Worm (Caenorhabditis elegans): Measurements from ENCODE around the gene otpl-1.
"Not testable (repeated sequence)": the region's sequence is repeated elsewhere in the genome, so short reads cannot be mapped to it uniquely, and the experiment has no call there.

Gene otpl-1

DNA sequence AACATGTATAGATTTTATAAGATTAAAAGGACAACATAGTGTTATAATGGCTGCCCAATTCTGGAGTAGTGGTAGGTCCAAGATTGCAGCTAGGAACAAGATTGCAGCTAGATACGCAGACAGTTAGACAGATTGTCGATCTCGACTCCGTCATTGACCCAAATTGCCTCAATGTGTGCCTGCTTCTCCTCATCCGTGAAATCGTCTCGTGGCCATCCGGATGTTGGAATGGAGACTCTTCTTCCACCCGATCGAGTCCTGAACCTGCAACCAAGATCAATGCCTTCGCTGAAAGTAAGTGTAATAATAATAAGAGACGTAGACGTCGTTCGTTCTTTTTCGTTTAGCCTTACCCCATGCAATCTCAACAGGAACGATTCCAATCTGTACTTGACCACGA, 9.9 kb downstream of the otpl-1 start:
- TF ChIP-seq sea-2 (GFP tag; optimal IDR thresholded peaks at IDR 0.05), result no peak
- no peak for TF ChIP-seq mdl-1 (tag; optimal IDR thresholded peaks at IDR 0.05)
- no peak for TF ChIP-seq nhr-28 (tag; optimal IDR thresholded peaks at IDR 0.05)
- no peak for TF ChIP-seq skn-1 (tag; optimal IDR thresholded peaks at IDR 0.05)
- TF ChIP-seq ztf-11 (tag; optimal IDR thresholded peaks at IDR 0.05), result no peak
- no peak for TF ChIP-seq lin-39 (tag; optimal IDR thresholded peaks at IDR 0.05)
- TF ChIP-seq unc-39 (tag; optimal IDR thresholded peaks at IDR 0.05), result no peak
- TF ChIP-seq nhr-43 (tag; optimal IDR thresholded peaks at IDR 0.05; ENCODE audit: poor library complexity, severe bottlenecking), result no peak
- no peak for TF ChIP-seq ceh-16 (tag; optimal IDR thresholded peaks at IDR 0.05)
- no peak for TF ChIP-seq ceh-28 (tag; optimal IDR thresholded peaks at IDR 0.05)
- TF ChIP-seq nhr-76 (tag; optimal IDR thresholded peaks at IDR 0.05), result no peak
- no peak for TF ChIP-seq nhr-23 (tag; optimal IDR thresholded peaks at IDR 0.05)
- TF ChIP-seq nhr-12 (tag; optimal IDR thresholded peaks at IDR 0.05), result no peak
- no peak for TF ChIP-seq nhr-77 (tag; optimal IDR thresholded peaks at IDR 0.05)
- TF ChIP-seq pha-4 (tag; optimal IDR thresholded peaks at IDR 0.05), result no peak
- TF ChIP-seq nhr-67 (tag; optimal IDR thresholded peaks at IDR 0.05), result no peak

DNA sequence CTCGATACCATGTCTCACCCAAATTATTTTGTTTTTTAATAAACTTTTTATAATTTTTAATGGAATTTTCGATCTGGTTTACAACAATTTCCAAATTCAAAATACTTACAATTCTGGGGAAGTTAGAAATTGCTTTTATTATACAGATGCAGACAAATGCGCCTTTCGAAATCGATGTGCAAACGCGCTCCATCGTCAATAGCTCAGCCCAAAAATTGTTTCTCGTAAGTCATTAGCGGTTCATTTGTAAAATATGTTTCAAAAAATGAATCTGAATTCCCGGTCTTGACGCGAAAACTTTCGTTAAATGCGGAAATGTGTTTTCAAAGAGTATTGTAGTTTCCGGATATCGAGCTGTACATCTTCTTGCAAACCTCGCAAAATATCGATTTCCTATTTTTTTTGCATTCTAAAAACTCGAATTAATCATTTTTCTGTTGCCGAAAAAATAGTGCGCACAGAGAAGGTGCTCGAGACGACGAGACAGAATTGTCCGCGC, 10.7 kb downstream of the otpl-1 start, which contains the start of gene Y37E11B.1:
Y37E11B.1 (plus strand) TSS at position 145 of the 499 bp plus-strand sequence.
- TF ChIP-seq skn-1 (tag; optimal IDR thresholded peaks at IDR 0.05) (no peak), snpc-4 (tag; optimal IDR thresholded peaks at IDR 0.05) (no peak), zag-1 (tag; optimal IDR thresholded peaks at IDR 0.05) (no peak), elt-2 (tag; optimal IDR thresholded peaks at IDR 0.05) (no peak), lsy-12 (tag; optimal IDR thresholded peaks at IDR 0.05) (no peak), ceh-28 (tag; optimal IDR thresholded peaks at IDR 0.05) (no peak), mml-1 (tag; optimal IDR thresholded peaks at IDR 0.05) (no peak), elt-3 (tag; optimal IDR thresholded peaks at IDR 0.05) (no peak), unc-62 (GFP tag; optimal IDR thresholded peaks at IDR 0.05) (no peak), ztf-4 (tag; optimal IDR thresholded peaks at IDR 0.05) (no peak), ama-1 (optimal IDR thresholded peaks at IDR 0.05) (no peak), sea-2 (GFP tag; optimal IDR thresholded peaks at IDR 0.05) (no peak), jun-1 (tag; optimal IDR thresholded peaks at IDR 0.05) (no peak), tbx-2 (tag; optimal IDR thresholded peaks at IDR 0.05) (no peak), hmg-11 (tag; optimal IDR thresholded peaks at IDR 0.05) (no peak)

DNA sequence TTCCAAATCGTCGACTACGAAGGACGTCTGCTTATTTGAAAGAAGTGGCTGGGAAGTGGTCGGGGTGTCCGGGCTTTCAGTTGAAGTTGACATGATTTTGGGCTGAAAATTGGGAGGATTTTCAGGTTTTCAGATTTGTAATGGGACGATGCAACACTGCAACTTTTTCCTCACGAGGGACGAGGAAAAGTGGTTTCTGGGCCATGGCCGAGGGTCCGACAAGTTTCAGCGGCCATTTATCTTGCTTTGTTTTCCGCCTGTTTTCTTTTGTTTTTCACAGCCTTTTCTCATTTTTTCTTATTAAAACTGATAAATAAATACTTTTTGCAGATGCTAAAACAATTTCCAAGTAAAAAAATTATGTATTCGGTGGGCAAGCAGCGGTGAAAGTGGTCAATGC, 14.0 kb downstream of the otpl-1 start, which contains the start of gene blos-7:
blos-7 (minus strand) TSS at position 101 of the 400 bp plus-strand sequence.
- not testable (repeated sequence) for TF ChIP-seq sea-2 (GFP tag; optimal IDR thresholded peaks at IDR 0.05); nhr-25 (tag; optimal IDR thresholded peaks at IDR 0.05); nhr-28 (tag; optimal IDR thresholded peaks at IDR 0.05)

DNA sequence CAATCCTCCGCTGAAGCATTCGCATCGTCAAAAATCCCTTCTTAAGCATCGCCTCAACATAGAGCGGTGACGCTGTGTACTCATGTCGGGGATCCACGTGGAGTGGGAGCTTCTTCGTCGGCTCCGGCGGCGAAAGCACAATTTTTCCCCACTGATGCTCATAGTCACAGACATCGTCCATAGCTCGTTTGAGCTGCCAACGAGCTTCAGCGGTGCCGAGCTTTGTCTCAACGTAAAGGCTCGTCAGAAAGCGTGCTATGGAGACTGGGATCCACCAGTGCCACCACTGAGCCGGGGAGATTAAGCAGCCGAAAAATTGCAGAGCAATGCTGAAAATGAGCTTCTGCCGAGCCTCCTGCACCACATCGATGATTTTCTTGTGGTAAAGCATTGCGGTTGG, 22.0 kb downstream of the otpl-1 start:
- TF ChIP-seq ceh-9 (tag; optimal IDR thresholded peaks at IDR 0.05) (no peak), ceh-28 (tag; optimal IDR thresholded peaks at IDR 0.05) (no peak), pqm-1 (tag; optimal IDR thresholded peaks at IDR 0.05) (no peak), nhr-12 (tag; optimal IDR thresholded peaks at IDR 0.05) (no peak), tbx-2 (tag; optimal IDR thresholded peaks at IDR 0.05) (no peak), elt-3 (tag; optimal IDR thresholded peaks at IDR 0.05) (no peak), aly-2 (tag; optimal IDR thresholded peaks at IDR 0.05) (no peak), mml-1 (tag; optimal IDR thresholded peaks at IDR 0.05) (no peak), zag-1 (tag; optimal IDR thresholded peaks at IDR 0.05) (no peak), eor-1 (tag; optimal IDR thresholded peaks at IDR 0.05) (no peak)

DNA sequence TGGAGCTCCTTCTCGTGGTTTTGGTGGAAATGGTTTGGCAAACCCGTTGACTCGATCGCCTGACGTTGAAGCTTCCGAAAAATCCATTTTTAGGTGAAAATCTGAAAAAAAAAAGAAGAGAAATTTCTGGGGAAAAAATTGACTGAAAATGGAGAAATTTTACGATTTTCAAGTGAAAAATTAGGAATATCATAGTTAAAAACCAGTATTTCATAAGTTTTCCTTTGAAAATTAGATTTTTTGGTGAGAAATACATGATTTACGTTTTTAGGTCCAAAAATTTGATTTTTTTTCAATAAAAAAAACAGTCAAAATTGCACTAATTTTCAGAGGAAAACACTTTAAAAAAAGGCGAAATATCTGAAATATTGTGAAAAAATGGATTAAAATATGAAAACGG, 24.7 kb downstream of the otpl-1 start, which contains the start of gene taf-2:
taf-2 (minus strand) TSS at position 101 of the 400 bp plus-strand sequence.
- TF ChIP-seq ceh-16 (tag; optimal IDR thresholded peaks at IDR 0.05), result no peak
- no peak for TF ChIP-seq ceh-28 (tag; optimal IDR thresholded peaks at IDR 0.05)
- TF ChIP-seq ceh-82 (tag; optimal IDR thresholded peaks at IDR 0.05), result no peak
- no peak for TF ChIP-seq skn-1 (tag; optimal IDR thresholded peaks at IDR 0.05)
- no peak for TF ChIP-seq nhr-237 (tag; optimal IDR thresholded peaks at IDR 0.05)
- no peak for TF ChIP-seq sea-2 (GFP tag; optimal IDR thresholded peaks at IDR 0.05)
- no peak for TF ChIP-seq nhr-43 (tag; optimal IDR thresholded peaks at IDR 0.05; ENCODE audit: poor library complexity, severe bottlenecking)
- TF ChIP-seq mml-1 (tag; optimal IDR thresholded peaks at IDR 0.05), result no peak
- TF ChIP-seq unc-62 (GFP tag; optimal IDR thresholded peaks at IDR 0.05), result no peak
- no peak for TF ChIP-seq nhr-11 (tag; optimal IDR thresholded peaks at IDR 0.05)
- no peak for TF ChIP-seq pqm-1 (tag; optimal IDR thresholded peaks at IDR 0.05)
- TF ChIP-seq mdl-1 (tag; optimal IDR thresholded peaks at IDR 0.05), result no peak
- no peak for TF ChIP-seq fkh-2 (tag; optimal IDR thresholded peaks at IDR 0.05)
- no peak for TF ChIP-seq lin-39 (tag; optimal IDR thresholded peaks at IDR 0.05)
- TF ChIP-seq nhr-23 (tag; optimal IDR thresholded peaks at IDR 0.05), result no peak
- TF ChIP-seq egl-5 (tag; optimal IDR thresholded peaks at IDR 0.05), result no peak

All from whole organism, L3 larva.